Fruit fly (Drosophila melanogaster) whole organism: ENCODE results near the gene Efhc1.1.

ENCODE experiments used
- CG8478 ChIP-seq: fragments of >200 bp; optimal IDR thresholded peaks from 2 replicates; lab custom pipeline; 2018; ENCODE audit warnings: inconsistent platforms
- Dll ChIP-seq: fragments of >200 bp; optimal IDR thresholded peaks from 2 replicates; lab custom pipeline; 2017
- EcR ChIP-seq, 2 experiments: fragments of >200 bp; optimal IDR thresholded peaks; 2 replicates each; lab custom pipeline; 2017; ENCODE audit warnings: missing biosample characterization in 2 of 2, missing genetic modification characterization in 2 of 2, missing genetic modification reagents in 2 of 2
- pan ChIP-seq: fragments of >200 bp; optimal IDR thresholded peaks from 2 replicates; lab custom pipeline; 2017
- psq ChIP-seq: fragments of >200 bp; optimal IDR thresholded peaks from 2 replicates; lab custom pipeline; 2017
- usp ChIP-seq: fragments of >200 bp; optimal IDR thresholded peaks from 2 replicates; lab custom pipeline; 2017; ENCODE audit warnings: missing biosample characterization, missing genetic modification characterization, mixed read lengths

Gene Efhc1.1

DNA sequence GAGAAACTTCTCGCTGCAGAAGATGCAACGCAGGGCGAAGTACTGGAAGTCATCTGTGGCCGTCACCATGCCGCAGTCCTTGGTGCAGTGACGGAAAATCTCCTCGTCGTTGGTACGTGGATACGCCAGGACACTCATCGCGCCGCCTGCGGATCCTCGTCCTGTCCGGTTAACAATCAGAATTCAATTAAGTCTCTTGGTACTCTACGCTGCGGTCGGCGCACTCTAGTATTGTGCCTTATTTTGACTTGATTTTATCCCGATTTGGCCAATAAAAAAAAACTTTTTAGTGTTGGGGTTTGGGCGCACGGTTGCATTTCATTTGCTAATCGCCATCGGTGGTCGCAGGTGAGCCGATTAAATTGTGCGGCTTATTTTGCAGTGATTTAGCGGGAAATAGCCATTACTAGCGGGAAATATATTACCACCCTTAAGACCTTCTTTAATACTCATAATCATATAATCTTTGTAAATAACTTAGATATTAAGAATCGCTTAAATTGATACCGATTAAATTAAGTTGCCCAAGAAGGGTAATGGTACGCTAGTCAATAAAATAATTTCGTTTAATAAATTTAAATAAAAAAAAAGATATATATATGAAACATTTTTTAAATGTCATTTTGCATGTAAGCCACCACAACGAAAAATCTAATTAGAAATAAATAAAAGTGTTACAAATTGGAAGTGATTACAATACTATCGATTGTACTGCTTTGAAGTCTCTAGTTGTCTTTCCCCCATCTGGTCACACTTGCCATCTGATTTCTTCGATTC, 37.4 kb downstream of the Efhc1.1 start, which contains the start of the genes CG8944 and CCT6:
TSS of gene CG8944 (minus strand) at position 327 of the 777 bp plus-strand sequence.
TSS of gene CCT6 (plus strand) at position 744 of the 777 bp plus-strand sequence.
- no peak for TF ChIP-seq psq
- TF ChIP-seq usp (GFP tag; lab: Kevin White, UChicago) = no peak
- TF ChIP-seq Dll = no peak
- no peak for TF ChIP-seq EcR (GFP tag; optimal IDR thresholded peaks at IDR 0.05; lab: Kevin White, UChicago)
- TF ChIP-seq CG8478 (lab: Kevin White, UChicago) = no peak
- TF ChIP-seq pan = no peak

- TF ChIP-seq EcR (GFP tag; optimal IDR thresholded peaks at IDR 0.05; lab: Kevin White, UChicago) = no peak
- no peak for TF ChIP-seq CG8478 (lab: Kevin White, UChicago)
- TF ChIP-seq pan = no peak
- TF ChIP-seq Dll = no peak
- TF ChIP-seq usp (GFP tag; lab: Kevin White, UChicago) = no peak
- no peak for TF ChIP-seq psq
These were observed 42.6 kb downstream of the Efhc1.1 start for dm6 chrX:15740881-15741280.

dm6 chrX:15740288-15740726, 43.2 kb downstream of the Efhc1.1 start:
- TF ChIP-seq CG8478 (lab: Kevin White, UChicago) (no peak), EcR (GFP tag; optimal IDR thresholded peaks at IDR 0.05; lab: Kevin White, UChicago) (no peak), psq (no peak)

DNA sequence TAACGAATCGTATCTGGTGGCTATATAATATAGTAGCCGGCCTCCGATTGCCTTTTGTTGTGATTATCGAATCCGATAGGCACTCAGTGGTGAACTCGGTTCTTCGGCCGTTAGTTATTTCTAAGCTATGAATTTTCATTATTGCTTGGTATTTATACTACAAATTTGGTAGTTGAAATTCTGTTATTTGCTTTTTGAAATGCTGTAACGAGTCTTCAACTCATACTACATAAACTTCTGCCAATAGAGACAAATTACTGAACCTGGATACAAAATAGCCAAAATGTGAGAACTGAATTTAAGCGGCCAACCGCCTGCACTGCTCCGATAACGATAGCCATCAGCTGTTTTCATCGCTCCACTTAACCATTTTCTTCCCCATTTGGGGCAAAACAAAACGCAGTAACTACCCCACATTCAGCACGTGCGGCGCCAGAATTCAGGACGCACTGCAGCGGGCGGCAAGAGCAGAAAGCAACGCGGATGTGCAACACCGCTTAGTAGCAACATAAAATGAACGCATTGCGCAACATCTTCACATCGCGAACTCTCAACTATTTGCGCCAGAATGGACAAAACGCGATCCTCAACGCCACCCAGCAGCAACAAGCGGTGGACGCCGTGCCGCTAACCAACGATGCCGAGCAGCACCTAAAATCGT, 44.5 kb downstream of the Efhc1.1 start, which contains the start of the genes CG11679 and CG8206:
TSS of gene CG11679 (minus strand) at position 65 of the 661 bp plus-strand sequence.
TSS of gene CG8206 (plus strand) at position 341 of the 661 bp plus-strand sequence.
- TF ChIP-seq EcR (GFP tag; optimal IDR thresholded peaks at IDR 0.05; lab: Kevin White, UChicago) (no peak), usp (GFP tag; lab: Kevin White, UChicago) (no peak), psq (no peak), pan (no peak)

dm6 chrX:15737110-15737509, 46.4 kb downstream of the Efhc1.1 start, which contains the start of gene Arp6:
Gene Arp6 (minus strand): TSS chrX:15737120.
- TF ChIP-seq EcR (GFP tag; optimal IDR thresholded peaks at IDR 0.05; lab: Kevin White, UChicago) = no peak
- TF ChIP-seq CG8478 (lab: Kevin White, UChicago) = no peak
- TF ChIP-seq psq = no peak
- no peak for TF ChIP-seq usp (GFP tag; lab: Kevin White, UChicago)
- no peak for TF ChIP-seq pan
- no peak for TF ChIP-seq Dll

- TF ChIP-seq Dll = no peak
- no peak for TF ChIP-seq psq
- no peak for TF ChIP-seq CG8478 (lab: Kevin White, UChicago)
- TF ChIP-seq usp (GFP tag; lab: Kevin White, UChicago) = no peak
- TF ChIP-seq EcR (GFP tag; optimal IDR thresholded peaks at IDR 0.05; lab: Kevin White, UChicago) = no peak
- no peak for TF ChIP-seq pan
These were observed 49.5 kb downstream of the Efhc1.1 start, which contains the start of the genes CG12379 and MagR for dm6 chrX:15733995-15734394. Gene CG12379 (minus strand): TSS chrX:15733996. Gene MagR (plus strand): TSS chrX:15734270.

DNA sequence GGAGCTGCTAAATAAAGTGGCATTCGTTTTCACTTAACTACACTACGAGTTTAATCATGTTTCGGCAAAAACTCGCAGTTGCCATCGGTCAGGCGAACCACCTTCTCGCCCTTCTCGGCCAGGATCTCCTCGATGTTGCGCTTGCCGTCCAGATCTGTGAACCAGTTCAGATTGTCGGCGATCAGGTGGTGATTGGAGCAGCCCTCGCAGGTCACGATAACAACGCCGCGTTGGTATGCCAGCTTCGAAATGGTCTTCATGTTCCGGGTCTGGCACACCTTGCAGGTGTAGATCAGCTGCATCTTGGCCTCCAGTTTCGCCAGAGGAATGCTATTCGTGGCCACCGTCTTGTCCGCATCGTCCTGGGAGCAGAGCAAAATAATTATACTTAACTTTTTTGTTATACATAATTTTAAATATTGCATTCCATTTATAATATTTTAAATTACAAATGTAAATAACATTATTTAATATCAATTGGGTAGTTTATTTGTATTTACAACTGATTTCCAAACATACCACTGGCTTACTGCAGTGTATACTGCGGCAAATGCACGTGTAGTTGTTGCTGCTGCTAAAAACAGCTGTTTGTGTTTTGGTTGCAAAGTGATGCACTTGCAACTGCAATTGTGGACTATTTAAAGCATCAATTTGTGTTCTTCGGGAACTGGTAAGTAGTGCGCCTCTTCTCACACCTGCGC, 50.2 kb downstream of the Efhc1.1 start:
- TF ChIP-seq Dll (no peak), psq (no peak), pan (no peak), CG8478 (lab: Kevin White, UChicago) (no peak), usp (GFP tag; lab: Kevin White, UChicago) (no peak), EcR (GFP tag; optimal IDR thresholded peaks at IDR 0.05; lab: Kevin White, UChicago) (no peak)

DNA sequence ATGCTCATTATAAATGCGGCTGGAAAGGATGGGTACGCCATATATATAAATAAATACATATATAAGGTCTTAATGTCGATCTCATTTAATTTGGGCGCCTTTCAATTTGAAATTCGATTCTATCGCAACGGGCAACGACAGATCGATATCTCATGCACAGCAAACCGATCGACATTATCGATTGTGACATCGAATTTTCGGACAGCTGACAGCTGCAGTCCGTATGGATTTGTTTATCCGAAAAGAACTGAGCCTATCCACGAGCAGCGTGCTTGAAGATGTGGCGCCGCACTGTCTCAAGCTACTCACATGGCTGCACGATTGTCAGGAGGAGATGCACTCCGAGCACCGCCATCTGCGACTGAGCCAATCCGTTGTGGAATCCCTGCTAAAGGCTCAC, 51.5 kb downstream of the Efhc1.1 start, which contains the start of gene CG8191:
TSS of gene CG8191 (plus strand) at position 211 of the 400 bp plus-strand sequence.
- TF ChIP-seq usp (GFP tag; lab: Kevin White, UChicago) (no peak), pan (no peak), Dll (no peak), EcR (GFP tag; optimal IDR thresholded peaks at IDR 0.05; lab: Kevin White, UChicago) (no peak), psq (no peak), CG8478 (lab: Kevin White, UChicago) (no peak)
